Worm (Caenorhabditis elegans) whole organism, L3 larva: Measurements from ENCODE around the gene mdmh-35.

Source experiments
- elt-3 ChIP-seq, 3 experiments: fragments of 150-350 bp in 1 of 3; sonication (generic microtip) in 2 of 3; optimal IDR thresholded peaks; 2 replicates in 2 of 3; 4 replicates in 1 of 3; lab custom pipeline; 2014 to 2017; ENCODE audit warnings: missing biosample characterization in 3 of 3, missing genetic modification characterization in 3 of 3
- lsy-12 ChIP-seq: sonication (generic microtip); optimal IDR thresholded peaks from 2 replicates; lab custom pipeline; 2016; ENCODE audit warnings: mild to moderate bottlenecking, missing genetic modification characterization, missing compliant biosample characterization
- nhr-11 ChIP-seq: fragments of 150-350 bp; optimal IDR thresholded peaks from 2 replicates; lab custom pipeline; 2014; ENCODE audit warnings: missing biosample characterization, missing genetic modification characterization
- nhr-237 ChIP-seq: fragments of 150-350 bp; optimal IDR thresholded peaks from 2 replicates; lab custom pipeline; 2014; ENCODE audit warnings: missing biosample characterization, missing genetic modification characterization
- nhr-28 ChIP-seq: fragments of 150-350 bp; optimal IDR thresholded peaks from 2 replicates; lab custom pipeline; 2014; ENCODE audit warnings: missing biosample characterization, missing genetic modification characterization
- unc-62 ChIP-seq: fragments of 150-350 bp; sonication (generic microtip); optimal IDR thresholded peaks from 4 replicates; lab custom pipeline; 2014; ENCODE audit warnings: missing biosample characterization, missing genetic modification reagents, missing genetic modification characterization
- ztf-11 ChIP-seq: fragments of 150-350 bp; optimal IDR thresholded peaks from 2 replicates; lab custom pipeline; 2014; ENCODE audit warnings: missing biosample characterization, missing genetic modification characterization

- TF ChIP-seq lsy-12 (tag; lab: Kevin White, UChicago) (no peak), elt-3 (tag; optimal IDR thresholded peaks at IDR 0.05; lab: Kevin White, UChicago) (no peak), unc-62 (no peak), ztf-11 (tag; lab: Kevin White, UChicago) (no peak), nhr-11 (tag; lab: Kevin White, UChicago) (no peak), nhr-237 (tag; lab: Kevin White, UChicago) (no peak), nhr-28 (tag; lab: Kevin White, UChicago) (no peak)
These were observed 5.8 kb downstream of the mdmh-35 start, which contains the start of gene acr-7 for ce11 chrII:7849697-7850096.
